Worm (Caenorhabditis elegans) whole organism, mixed stage, embryonic: Measurements from ENCODE around the gene C11H1.9.

Experiments
- M03D4.4 ChIP-seq: sonication (generic microtip); optimal IDR thresholded peaks from 2 replicates; lab custom pipeline; 2017; ENCODE audit warnings: mild to moderate bottlenecking, missing genetic modification characterization, missing compliant biosample characterization
- ceh-83 ChIP-seq: fragments of 200-800 bp; sonication (Bioruptor generic); optimal IDR thresholded peaks from 2 replicates; lab custom pipeline; 2018; ENCODE audit warnings: mild to moderate bottlenecking, missing genetic modification characterization, missing compliant biosample characterization
- ces-1 ChIP-seq: fragments of 150-350 bp; optimal IDR thresholded peaks from 2 replicates; lab custom pipeline; 2014; ENCODE audit warnings: missing biosample characterization, missing genetic modification reagents, missing genetic modification characterization
- cnd-1 ChIP-seq: fragments of 200-800 bp; sonication (Bioruptor generic); optimal IDR thresholded peaks from 2 replicates; lab custom pipeline; 2018; ENCODE audit warnings: mild to moderate bottlenecking, missing genetic modification characterization, missing compliant biosample characterization
- elt-1 ChIP-seq: sonication (generic microtip); optimal IDR thresholded peaks from 2 replicates; lab custom pipeline; 2017; ENCODE audit warnings: missing genetic modification characterization, mild to moderate bottlenecking, missing compliant biosample characterization, antibody characterized with exemption, moderate library complexity, borderline replicate concordance; ENCODE audit not compliant: insufficient read depth
- elt-3 ChIP-seq: fragments of 150-350 bp; optimal IDR thresholded peaks from 2 replicates; lab custom pipeline; 2014; ENCODE audit warnings: missing biosample characterization, missing genetic modification characterization
- flh-1 ChIP-seq: fragments of 200-800 bp; sonication (Bioruptor generic); optimal IDR thresholded peaks from 2 replicates; lab custom pipeline; 2018; ENCODE audit warnings: mild to moderate bottlenecking, missing genetic modification characterization, moderate library complexity, missing compliant biosample characterization
- ham-2 ChIP-seq: fragments of 200-800 bp; sonication (Bioruptor generic); optimal IDR thresholded peaks from 2 replicates; lab custom pipeline; 2018; ENCODE audit warnings: mild to moderate bottlenecking, missing genetic modification characterization, missing compliant biosample characterization
- hlh-1 ChIP-seq: fragments of 150-350 bp; optimal IDR thresholded peaks from 2 replicates; lab custom pipeline; 2014; ENCODE audit warnings: missing biosample characterization, missing genetic modification reagents, missing genetic modification characterization
- lin-13 ChIP-seq: fragments of 150-350 bp; optimal IDR thresholded peaks from 2 replicates; lab custom pipeline; 2014; ENCODE audit warnings: missing biosample characterization, missing genetic modification characterization
- lin-32 ChIP-seq: fragments of 200-800 bp; sonication (Bioruptor generic); optimal IDR thresholded peaks from 2 replicates; lab custom pipeline; 2018; ENCODE audit warnings: mild to moderate bottlenecking, missing genetic modification characterization, missing compliant biosample characterization
- lsy-2 ChIP-seq: fragments of 150-350 bp; optimal IDR thresholded peaks from 2 replicates; lab custom pipeline; 2014; ENCODE audit warnings: missing biosample characterization, missing genetic modification characterization
- mab-5 ChIP-seq: fragments of 150-350 bp; optimal IDR thresholded peaks from 2 replicates; lab custom pipeline; 2014; ENCODE audit warnings: missing biosample characterization, missing genetic modification characterization
- mls-2 ChIP-seq: sonication (generic microtip); optimal IDR thresholded peaks from 2 replicates; lab custom pipeline; 2016; ENCODE audit warnings: mild to moderate bottlenecking, missing genetic modification characterization, moderate library complexity, missing compliant biosample characterization
- nhr-12 ChIP-seq: fragments of 150-350 bp; optimal IDR thresholded peaks from 2 replicates; lab custom pipeline; 2014; ENCODE audit warnings: missing biosample characterization, missing genetic modification characterization
- nhr-2 ChIP-seq: fragments of 150-350 bp; optimal IDR thresholded peaks from 2 replicates; lab custom pipeline; 2014; ENCODE audit warnings: missing biosample characterization, missing genetic modification characterization
- nhr-76 ChIP-seq: sonication (generic microtip); optimal IDR thresholded peaks from 2 replicates; lab custom pipeline; 2017; ENCODE audit warnings: missing biosample characterization, missing genetic modification characterization
- pha-4 ChIP-seq: fragments of 150-350 bp; optimal IDR thresholded peaks from 2 replicates; lab custom pipeline; 2018; ENCODE audit warnings: missing biosample characterization, missing genetic modification reagents, missing genetic modification characterization
- sem-2 ChIP-seq: fragments of 200-800 bp; sonication (Bioruptor generic); optimal IDR thresholded peaks from 2 replicates; lab custom pipeline; 2018; ENCODE audit warnings: mild to moderate bottlenecking, missing genetic modification characterization, missing compliant biosample characterization
- snpc-4 ChIP-seq: fragments of 150-350 bp; optimal IDR thresholded peaks from 2 replicates; lab custom pipeline; 2014; ENCODE audit warnings: missing biosample characterization, missing genetic modification characterization
- sptf-1 ChIP-seq: sonication (generic microtip); optimal IDR thresholded peaks from 2 replicates; lab custom pipeline; 2017; ENCODE audit warnings: mild to moderate bottlenecking, missing genetic modification characterization, moderate library complexity, missing compliant biosample characterization
- tbx-8 ChIP-seq: fragments of 200-800 bp; sonication (Bioruptor generic); optimal IDR thresholded peaks from 2 replicates; lab custom pipeline; 2018; ENCODE audit warnings: mild to moderate bottlenecking, missing genetic modification characterization, moderate library complexity, missing compliant biosample characterization
- unc-120 ChIP-seq: sonication (generic microtip); optimal IDR thresholded peaks from 2 replicates; lab custom pipeline; 2017; ENCODE audit warnings: missing genetic modification characterization, missing compliant biosample characterization; ENCODE audit not compliant: poor library complexity, severe bottlenecking
- zip-8 ChIP-seq: fragments of 150-350 bp; optimal IDR thresholded peaks from 2 replicates; lab custom pipeline; 2014; ENCODE audit warnings: missing biosample characterization, missing genetic modification characterization
- ztf-11 ChIP-seq: fragments of 150-350 bp; optimal IDR thresholded peaks from 2 replicates; lab custom pipeline; 2014; ENCODE audit warnings: missing biosample characterization, missing genetic modification characterization

Gene C11H1.9

DNA sequence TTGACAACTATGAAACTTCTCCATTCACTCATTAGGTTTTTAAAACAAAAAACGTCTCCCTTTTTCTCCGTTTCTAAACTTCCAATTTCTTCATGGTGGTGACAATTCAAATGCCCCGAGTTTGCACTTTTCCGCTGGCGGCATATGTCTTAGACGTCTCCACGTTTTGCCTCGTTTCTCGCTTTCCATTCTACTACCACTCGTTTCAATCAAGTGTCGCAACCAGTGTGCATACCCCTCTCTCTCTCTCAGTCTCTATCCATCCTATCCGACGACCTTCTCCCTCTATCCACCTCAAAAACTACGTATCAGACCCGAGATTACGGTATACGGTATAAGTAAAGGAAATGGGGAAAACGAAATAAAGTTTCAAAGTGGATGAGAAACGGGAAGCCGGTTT is 14.0 kb upstream of the C11H1.9 start:
- TF ChIP-seq snpc-4 (tag; lab: Kevin White, UChicago) (no peak), lsy-2 (tag; lab: Kevin White, UChicago) (no peak), M03D4.4 (tag; lab: Kevin White, UChicago) (no peak), lin-32 (GFP tag; lab: Kevin White, UChicago) (no peak), mls-2 (no peak), mab-5 (tag; lab: Kevin White, UChicago) (no peak), tbx-8 (no peak), hlh-1 (peak; percentile 78), unc-120 (tag; lab: Kevin White, UChicago) (peak; percentile 36), nhr-76 (no peak)

DNA sequence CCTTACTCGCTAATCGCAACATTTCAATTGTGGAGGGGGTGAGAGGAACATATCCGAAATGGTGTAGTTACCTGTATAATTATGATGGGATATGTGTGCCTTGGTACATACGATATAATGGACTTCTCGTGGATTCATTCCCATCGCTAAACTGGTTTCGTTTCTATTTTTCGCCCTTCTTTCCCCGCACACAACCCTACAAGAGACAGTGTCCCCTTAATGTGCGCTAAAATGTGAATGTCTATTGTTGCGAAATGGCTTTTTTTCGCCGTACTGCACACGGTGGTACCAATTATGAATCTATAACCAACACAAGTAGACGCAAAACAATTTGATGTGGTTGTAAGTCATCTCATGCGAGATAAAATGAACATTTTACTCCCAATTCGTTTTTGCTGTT is 9.2 kb upstream of the C11H1.9 start:
- TF ChIP-seq unc-120 (tag; lab: Kevin White, UChicago) (no peak), mls-2 (peak; percentile 52)

DNA sequence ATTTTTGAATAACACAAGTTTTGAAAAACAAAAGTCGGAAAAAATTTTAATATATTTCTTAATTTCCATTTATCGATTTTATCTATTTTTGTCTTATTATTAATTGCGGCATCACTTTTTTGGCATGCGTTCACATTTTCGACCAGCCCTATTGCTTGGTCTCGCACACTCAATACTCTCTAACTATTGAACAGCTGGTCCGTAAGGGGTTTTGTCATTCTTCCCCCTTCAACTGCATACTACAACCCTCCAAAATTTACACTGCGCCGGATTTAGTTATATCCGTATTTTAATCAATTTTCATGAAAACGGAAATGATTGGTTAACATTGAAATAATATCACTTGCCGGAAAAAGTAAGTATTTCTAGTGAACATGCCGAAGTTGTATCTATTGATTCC is 7.2 kb upstream of the C11H1.9 start, which contains the start of gene C11H1.7:
Gene C11H1.7 (plus strand): TSS at position 12 of the 400 bp plus-strand sequence.
- peak; percentile 70 for TF ChIP-seq cnd-1 (tag; lab: Kevin White, UChicago)
- TF ChIP-seq hlh-1 = peak; percentile 72
- TF ChIP-seq ces-1 (GFP tag; lab: Kevin White, UChicago) = peak; percentile 33
- TF ChIP-seq unc-120 (tag; lab: Kevin White, UChicago) = peak; percentile 41
- no peak for TF ChIP-seq mab-5 (tag; lab: Kevin White, UChicago)
- no peak for TF ChIP-seq lsy-2 (tag; lab: Kevin White, UChicago)
- TF ChIP-seq, all 35 proteins: peak for 4

DNA sequence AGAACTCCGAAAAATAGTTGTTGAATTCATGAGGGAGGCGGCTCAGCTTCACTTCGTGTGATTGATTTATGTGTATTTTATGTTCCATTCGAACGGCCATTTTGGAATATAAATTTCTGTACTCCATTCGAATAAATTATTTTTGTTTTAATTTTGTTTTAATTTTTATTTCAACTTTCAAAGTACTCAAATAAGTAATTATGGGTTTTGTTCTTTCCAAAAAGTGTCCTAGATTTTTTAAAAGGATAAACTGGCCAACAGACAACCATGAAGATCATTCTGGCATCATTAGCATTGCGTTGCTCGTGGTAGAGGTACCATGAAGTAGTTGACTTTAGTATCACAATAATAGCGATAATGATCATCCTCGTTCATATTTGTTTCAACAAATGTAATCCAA is 6.4 kb upstream of the C11H1.9 start:
- TF ChIP-seq sem-2 (GFP tag; lab: Kevin White, UChicago) (no peak), unc-120 (tag; lab: Kevin White, UChicago) (no peak), lin-13 (tag; lab: Kevin White, UChicago) (no peak), nhr-12 (tag; lab: Kevin White, UChicago) (no peak), ham-2 (GFP tag; lab: Kevin White, UChicago) (no peak), flh-1 (GFP tag; lab: Kevin White, UChicago) (no peak), pha-4 (tag; lab: Kevin White, UChicago) (no peak), zip-8 (tag; lab: Kevin White, UChicago) (no peak), hlh-1 (no peak), mab-5 (tag; lab: Kevin White, UChicago) (no peak), tbx-8 (no peak), sptf-1 (tag; lab: Kevin White, UChicago) (no peak)

DNA sequence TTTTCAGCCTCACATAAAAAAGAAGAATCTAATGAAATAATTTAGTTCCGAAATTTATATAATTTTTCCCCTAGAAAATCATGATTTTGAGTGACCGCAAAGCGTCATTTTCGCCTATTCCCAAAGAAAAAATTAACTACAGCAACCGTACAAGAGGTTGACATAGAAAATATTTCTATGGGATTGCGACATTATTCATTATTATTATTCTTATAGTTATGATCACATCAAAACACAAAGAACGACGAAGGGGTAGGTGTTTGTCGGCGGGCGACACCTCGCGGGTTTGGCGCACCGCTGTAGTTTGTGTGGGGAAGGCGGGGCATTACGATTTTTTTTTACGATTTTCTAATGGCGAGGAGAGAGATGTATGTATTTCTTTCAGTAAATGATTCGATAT is 4.1 kb upstream of the C11H1.9 start:
- TF ChIP-seq unc-120 (tag; lab: Kevin White, UChicago) (no peak), elt-1 (tag; lab: Kevin White, UChicago) (no peak), ceh-83 (GFP tag; lab: Kevin White, UChicago) (peak; percentile 25), nhr-12 (tag; lab: Kevin White, UChicago) (no peak), lin-32 (GFP tag; lab: Kevin White, UChicago) (no peak), M03D4.4 (tag; lab: Kevin White, UChicago) (no peak), nhr-2 (tag; lab: Kevin White, UChicago) (peak; percentile 6), lin-13 (tag; lab: Kevin White, UChicago) (no peak), ces-1 (GFP tag; lab: Kevin White, UChicago) (no peak), mab-5 (tag; lab: Kevin White, UChicago) (no peak)

DNA sequence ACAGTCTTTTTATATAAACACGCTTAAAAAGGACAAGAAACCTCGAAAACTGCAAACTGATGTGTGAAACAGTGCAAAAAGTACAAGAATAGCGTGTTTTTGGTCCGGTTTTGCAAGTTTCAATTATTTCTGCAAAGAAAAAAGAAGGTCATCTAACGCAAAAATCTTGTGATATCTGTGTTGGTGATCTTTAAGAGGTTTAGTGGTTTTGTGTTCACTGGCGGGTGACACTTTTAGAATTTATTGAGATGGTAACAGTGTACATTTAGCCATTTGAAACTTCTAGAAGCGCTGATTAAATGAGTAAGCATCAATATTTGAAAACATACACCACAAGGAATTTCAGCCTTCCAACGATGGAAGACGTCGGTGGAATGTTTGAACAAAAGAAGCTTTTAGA is 2.6 kb upstream of the C11H1.9 start:
- TF ChIP-seq elt-3 = no peak
- no peak for TF ChIP-seq ztf-11
- TF ChIP-seq nhr-12 (tag; lab: Kevin White, UChicago) = no peak
- no peak for TF ChIP-seq zip-8 (tag; lab: Kevin White, UChicago)
- peak; percentile 24 for TF ChIP-seq elt-1 (tag; lab: Kevin White, UChicago)
- TF ChIP-seq cnd-1 (tag; lab: Kevin White, UChicago) = no peak
- TF ChIP-seq ces-1 (GFP tag; lab: Kevin White, UChicago) = no peak
- TF ChIP-seq, all 35 proteins: peak for 1

DNA sequence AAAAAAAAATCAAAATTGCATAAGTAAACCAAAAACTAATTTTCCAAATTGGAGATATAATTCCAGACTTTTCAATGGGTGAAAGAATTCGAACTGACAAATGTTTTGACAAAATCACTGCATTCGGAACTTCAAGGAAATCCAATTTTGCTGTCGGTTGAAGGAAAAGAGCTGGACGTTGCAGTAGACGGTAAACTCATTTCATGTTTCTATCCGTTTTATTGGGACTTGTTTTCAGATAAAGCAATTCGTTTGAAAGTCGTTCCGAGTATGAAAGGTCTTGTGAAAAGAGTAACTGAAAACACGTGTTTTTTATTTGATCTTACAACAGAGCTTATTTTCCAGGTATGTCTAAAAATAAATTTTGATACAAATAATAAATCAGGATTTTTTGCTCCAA is 4.1 kb downstream of the C11H1.9 start:
- TF ChIP-seq sem-2 (GFP tag; lab: Kevin White, UChicago) (no peak), lin-32 (GFP tag; lab: Kevin White, UChicago) (no peak), ces-1 (GFP tag; lab: Kevin White, UChicago) (peak; percentile 15)
